Fruit fly (Drosophila melanogaster): Measurements from ENCODE around the gene CG2150.

Gene CG2150

dm6 chr3R:31776583-31777362, 12.2 kb upstream of the CG2150 start, which contains the start of the genes CG2126 and faf (continued):
- TF ChIP-seq amos (GFP tag; IDR thresholded peaks at IDR 0.05; ENCODE audit: partially characterized antibody) (peak; percentile 44; the same call in 1 of the 2 replicates), phol (tag; optimal IDR thresholded peaks at IDR 0.05) (peak; percentile 90), CG15696 (tag; optimal IDR thresholded peaks at IDR 0.05) (peak; percentile 73), ttk (GFP tag; IDR thresholded peaks at IDR 0.05) (peak; percentile 88), sc (optimal IDR thresholded peaks at IDR 0.05) (no peak), sc (GFP tag; optimal IDR thresholded peaks at IDR 0.05) (peak; percentile 36), corto (GFP tag; optimal IDR thresholded peaks at IDR 0.05) (no peak), Dref (GFP tag; IDR thresholded peaks at IDR 0.05) (peak; percentile 59), wdn (GFP tag; IDR thresholded peaks at IDR 0.05) (peak; percentile 71), slou (GFP tag; optimal IDR thresholded peaks at IDR 0.05) (peak; percentile 16), Rx (GFP tag; IDR thresholded peaks at IDR 0.05) (peak; percentile 59), nerfin-2 (GFP tag; IDR thresholded peaks at IDR 0.05; ENCODE audit: partially characterized antibody) (no peak; the same call in 1 of the 2 replicates), CG3995 (GFP tag; optimal IDR thresholded peaks at IDR 0.05) (peak; percentile 39), tio (GFP tag; optimal IDR thresholded peaks at IDR 0.05) (no peak), Mad (GFP tag; optimal IDR thresholded peaks at IDR 0.05) (no peak), CG42726 (GFP tag; IDR thresholded peaks at IDR 0.05; ENCODE audit: partially characterized antibody) (0 out of 2 replicates have a peak, but pooled peaks have one; percentile 7), nerfin-1 (tag; optimal IDR thresholded peaks at IDR 0.05) (peak; percentile 45), Dp (GFP tag; optimal IDR thresholded peaks at IDR 0.05) (peak; percentile 44), sug (tag; optimal IDR thresholded peaks at IDR 0.05) (peak; percentile 74), Ravus (GFP tag; IDR thresholded peaks at IDR 0.05) (peak; percentile 5; the same call in 1 of the 2 replicates), CG14050 (GFP tag; IDR thresholded peaks at IDR 0.05) (peak; percentile 56; the same call in 2 of the 3 replicates), CG18619 (GFP tag; optimal IDR thresholded peaks at IDR 0.05) (peak; percentile 59), NC2β (GFP tag; optimal IDR thresholded peaks at IDR 0.05) (peak; percentile 49), slbo (GFP tag; IDR thresholded peaks at IDR 0.05) (peak; percentile 86), CG7271 (tag; optimal IDR thresholded peaks at IDR 0.05) (peak; percentile 46), CG17829 (tag; optimal IDR thresholded peaks at IDR 0.05) (peak; percentile 89), CG11723 (GFP tag; optimal IDR thresholded peaks at IDR 0.05) (peak; percentile 54), Rfx (GFP tag; IDR thresholded peaks at IDR 0.05) (peak; percentile 86), CG18011 (GFP tag; optimal IDR thresholded peaks at IDR 0.05) (peak; percentile 57), exex (tag; optimal IDR thresholded peaks at IDR 0.05) (peak; percentile 53), Doc3 (GFP tag; IDR thresholded peaks at IDR 0.05; ENCODE audit: partially characterized antibody) (0 out of 3 replicates have a peak, but pooled peaks have one; percentile 45), Gsc (GFP tag; IDR thresholded peaks at IDR 0.05) (no peak), nau (GFP tag; optimal IDR thresholded peaks at IDR 0.05) (no peak), ham (GFP tag; IDR thresholded peaks at IDR 0.05) (no peak), CG9437 (GFP tag; optimal IDR thresholded peaks at IDR 0.05) (peak; percentile 70), Hr3 (GFP tag; optimal IDR thresholded peaks at IDR 0.05) (peak; percentile 78), C15 (GFP tag; IDR thresholded peaks at IDR 0.05) (0 out of 3 replicates have a peak, but pooled peaks have one; percentile 65), salm (tag; optimal IDR thresholded peaks at IDR 0.05) (peak; percentile 29), Dbx (GFP tag; IDR thresholded peaks at IDR 0.05) (peak; percentile 63; the same call in 2 of the 3 replicates), mirr (GFP tag; optimal IDR thresholded peaks at IDR 0.05) (peak; percentile 47), cato (GFP tag; optimal IDR thresholded peaks at IDR 0.05; ENCODE audit: borderline replicate concordance) (peak; percentile 60), klu (GFP tag; IDR thresholded peaks at IDR 0.05) (peak; percentile 63; the same call in 1 of the 2 replicates), run (tag; optimal IDR thresholded peaks at IDR 0.05) (no peak), h (optimal IDR thresholded peaks at IDR 0.05) (no peak), CG17186 (GFP tag; optimal IDR thresholded peaks at IDR 0.05) (peak; percentile 44), maf-S (GFP tag; optimal IDR thresholded peaks at IDR 0.05) (peak; percentile 27), peb (GFP tag; IDR thresholded peaks at IDR 0.05) (no peak), sqz (GFP tag; optimal IDR thresholded peaks at IDR 0.05) (no peak), HLH4C (GFP tag; IDR thresholded peaks at IDR 0.05; ENCODE audit: partially characterized antibody) (peak; percentile 62; the same call in 2 of the 3 replicates)

All from whole organism, embryonic.